Fruit fly (Drosophila melanogaster): ENCODE results near the gene m.
A peak's percentile ranks its signal among the peaks of the same experiment; 100 is the strongest.
"Not testable (repeated sequence)": the region's sequence is repeated elsewhere in the genome, so short reads cannot be mapped to it uniquely, and the experiment has no call there.

m gene

dm6 chrX:11753973-11754372 is at the start of gene m:
m (plus strand) TSS chrX:11754273.
- TF ChIP-seq usp (GFP tag; optimal IDR thresholded peaks at IDR 0.05); Dll (optimal IDR thresholded peaks at IDR 0.05); CG8478 (optimal IDR thresholded peaks at IDR 0.05): not testable (repeated sequence)

dm6 chrX:11704929-11705612 is 49.0 kb upstream of the m start, which contains the start of gene CG2444:
CG2444 (minus strand) TSS chrX:11705300.
- no peak for TF ChIP-seq Dll (optimal IDR thresholded peaks at IDR 0.05)
- no peak for TF ChIP-seq usp (GFP tag; optimal IDR thresholded peaks at IDR 0.05)

- TF ChIP-seq EcR (GFP tag; optimal IDR thresholded peaks at IDR 0.05) (no peak), Dll (optimal IDR thresholded peaks at IDR 0.05) (no peak), usp (GFP tag; optimal IDR thresholded peaks at IDR 0.05) (no peak), pan (optimal IDR thresholded peaks at IDR 0.05) (no peak), CG8478 (optimal IDR thresholded peaks at IDR 0.05) (no peak), psq (optimal IDR thresholded peaks at IDR 0.05) (no peak)
These were observed 44.0 kb upstream of the m start, which contains the start of gene FucT6 for dm6 chrX:11709799-11710720. FucT6 (minus strand) TSS chrX:11709951.

- peak; percentile 52 for TF ChIP-seq Dll (optimal IDR thresholded peaks at IDR 0.05)
- peak; percentile 83 for TF ChIP-seq CG8478 (optimal IDR thresholded peaks at IDR 0.05)
- TF ChIP-seq psq (optimal IDR thresholded peaks at IDR 0.05), result no peak
- TF ChIP-seq pan (optimal IDR thresholded peaks at IDR 0.05), result no peak
- TF ChIP-seq EcR (GFP tag; optimal IDR thresholded peaks at IDR 0.05), result no peak
These were observed 40.1 kb upstream of the m start for dm6 chrX:11713808-11714528.

dm6 chrX:11714529-11715262 is 39.4 kb upstream of the m start:
- TF ChIP-seq psq (optimal IDR thresholded peaks at IDR 0.05), result peak; percentile 13
- TF ChIP-seq pan (optimal IDR thresholded peaks at IDR 0.05), result no peak

- TF ChIP-seq pan (optimal IDR thresholded peaks at IDR 0.05), result no peak
- TF ChIP-seq usp (GFP tag; optimal IDR thresholded peaks at IDR 0.05), result no peak
- TF ChIP-seq psq (optimal IDR thresholded peaks at IDR 0.05), result no peak
- no peak for TF ChIP-seq EcR (GFP tag; optimal IDR thresholded peaks at IDR 0.05)
- TF ChIP-seq CG8478 (optimal IDR thresholded peaks at IDR 0.05), result no peak
- TF ChIP-seq Dll (optimal IDR thresholded peaks at IDR 0.05), result no peak
These were observed 38.8 kb upstream of the m start, which contains the start of gene Amun for dm6 chrX:11715263-11715659. Amun (minus strand) TSS chrX:11715565.

- TF ChIP-seq pan (optimal IDR thresholded peaks at IDR 0.05) (no peak), psq (optimal IDR thresholded peaks at IDR 0.05) (no peak), CG8478 (optimal IDR thresholded peaks at IDR 0.05) (no peak), EcR (GFP tag; optimal IDR thresholded peaks at IDR 0.05) (no peak), Dll (optimal IDR thresholded peaks at IDR 0.05) (no peak), usp (GFP tag; optimal IDR thresholded peaks at IDR 0.05) (no peak)
These were observed 37.9 kb upstream of the m start for dm6 chrX:11715937-11716730.

dm6 chrX:11716731-11717326 is 37.2 kb upstream of the m start, which contains the start of gene prtp:
prtp (plus strand) TSS chrX:11716756.
- no peak for TF ChIP-seq Dll (optimal IDR thresholded peaks at IDR 0.05)
- no peak for TF ChIP-seq pan (optimal IDR thresholded peaks at IDR 0.05)
- no peak for TF ChIP-seq psq (optimal IDR thresholded peaks at IDR 0.05)
- no peak for TF ChIP-seq EcR (GFP tag; optimal IDR thresholded peaks at IDR 0.05)
- no peak for TF ChIP-seq CG8478 (optimal IDR thresholded peaks at IDR 0.05)
- no peak for TF ChIP-seq usp (GFP tag; optimal IDR thresholded peaks at IDR 0.05)

- no peak for TF ChIP-seq psq (optimal IDR thresholded peaks at IDR 0.05)
- TF ChIP-seq pan (optimal IDR thresholded peaks at IDR 0.05), result no peak
These were observed 36.2 kb upstream of the m start for dm6 chrX:11717892-11718291.

dm6 chrX:11720138-11720537 is 33.9 kb upstream of the m start, which contains the start of gene Tango10:
Tango10 (plus strand) TSS chrX:11720245.
- TF ChIP-seq psq (optimal IDR thresholded peaks at IDR 0.05), result no peak
- no peak for TF ChIP-seq usp (GFP tag; optimal IDR thresholded peaks at IDR 0.05)
- TF ChIP-seq CG8478 (optimal IDR thresholded peaks at IDR 0.05), result no peak
- no peak for TF ChIP-seq pan (optimal IDR thresholded peaks at IDR 0.05)
- TF ChIP-seq EcR (GFP tag; optimal IDR thresholded peaks at IDR 0.05), result no peak
- no peak for TF ChIP-seq Dll (optimal IDR thresholded peaks at IDR 0.05)
